Worm (Caenorhabditis elegans) whole organism, midembryonic: ENCODE measurements around the gene fbxa-31.

Experiments used
- T22C8.4 ChIP-seq: fragments of 200-800 bp; sonication (Bioruptor generic); IDR thresholded peaks from 2 replicates; pipeline ENCODE4 v1.3.6; 2022; ENCODE audit warnings: missing genetic modification characterization, missing compliant biosample characterization
- cog-1 ChIP-seq: sonication (generic microtip); optimal IDR thresholded peaks from 2 replicates; lab custom pipeline; 2016; ENCODE audit warnings: missing genetic modification characterization, missing compliant biosample characterization
- flt-1 ChIP-seq: fragments of 200-800 bp; sonication (Bioruptor generic); IDR thresholded peaks from 2 replicates; pipeline ENCODE4 v1.3.6; 2022; ENCODE audit warnings: missing genetic modification characterization, missing compliant biosample characterization
- klf-2 ChIP-seq: fragments of 200-800 bp; sonication (Bioruptor generic); conservative IDR thresholded peaks from 2 replicates; pipeline ENCODE4 v1.3.6; 2022; ENCODE audit warnings: missing genetic modification reagents, missing genetic modification characterization, missing compliant biosample characterization
- med-1 ChIP-seq: sonication (generic microtip); optimal IDR thresholded peaks from 2 replicates; lab custom pipeline; 2017; ENCODE audit warnings: missing genetic modification characterization, mild to moderate bottlenecking, missing compliant biosample characterization, antibody characterized with exemption, missing genetic modification reagents; ENCODE audit not compliant: insufficient read depth
- ref-1 ChIP-seq: fragments of 200-800 bp; sonication (Bioruptor generic); conservative IDR thresholded peaks from 2 replicates; pipeline ENCODE4 v1.3.6; 2022; ENCODE audit warnings: missing genetic modification reagents, missing genetic modification characterization, missing compliant biosample characterization
- tab-1 ChIP-seq: fragments of 200-800 bp; sonication (Bioruptor generic); IDR thresholded peaks from 2 replicates; pipeline ENCODE4 v1.3.6; 2022; ENCODE audit warnings: missing genetic modification characterization, missing compliant biosample characterization
- ztf-23 ChIP-seq: fragments of 200-800 bp; sonication (Bioruptor generic); IDR thresholded peaks from 2 replicates; pipeline ENCODE4 v1.3.6; 2022; ENCODE audit warnings: missing genetic modification reagents, missing genetic modification characterization, missing compliant biosample characterization
- ztf-29 ChIP-seq: fragments of 200-800 bp; sonication (Bioruptor generic); IDR thresholded peaks from 2 replicates; pipeline ENCODE4 v1.3.6; 2022; ENCODE audit warnings: missing genetic modification reagents, missing genetic modification characterization, missing compliant biosample characterization

DNA sequence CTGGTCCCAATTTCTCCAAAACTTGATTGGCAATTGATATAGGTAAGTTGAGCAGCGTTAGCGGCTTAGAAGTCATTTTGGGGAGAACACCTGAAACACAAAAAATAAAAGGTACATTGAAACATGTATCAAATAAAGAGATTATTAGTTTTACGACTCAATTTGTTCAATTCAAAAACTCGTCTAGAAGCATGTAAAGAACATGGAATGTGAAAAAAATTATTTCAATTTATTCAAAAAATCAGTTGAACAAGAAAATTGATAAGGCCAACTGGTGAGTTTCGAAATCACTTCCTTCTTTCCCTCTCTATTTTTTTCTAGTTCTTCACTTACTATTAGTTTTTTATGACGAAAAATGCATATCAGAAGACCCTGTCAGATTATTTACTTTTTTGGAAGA, 4.3 kb upstream of the fbxa-31 start, which contains the start of gene fbxa-30:
- TF ChIP-seq ztf-23 (GFP tag; lab: Robert Waterston, UW) = no peak
- no peak for TF ChIP-seq flt-1
- no peak for TF ChIP-seq med-1 (GFP tag; lab: Kevin White, UChicago)
- TF ChIP-seq ref-1 (GFP tag; lab: Robert Waterston, UW) = no peak
- no peak for TF ChIP-seq cog-1 (tag; lab: Kevin White, UChicago)
- TF ChIP-seq T22C8.4 (GFP tag; lab: Robert Waterston, UW) = no peak
- TF ChIP-seq tab-1 (GFP tag; lab: Robert Waterston, UW) = no peak
- no peak for TF ChIP-seq klf-2 (GFP tag; lab: Robert Waterston, UW)
- TF ChIP-seq ztf-29 (GFP tag; lab: Robert Waterston, UW) = no peak
